Fruit fly (Drosophila melanogaster): ENCODE results near the gene IntS2.

IntS2 gene

DNA sequence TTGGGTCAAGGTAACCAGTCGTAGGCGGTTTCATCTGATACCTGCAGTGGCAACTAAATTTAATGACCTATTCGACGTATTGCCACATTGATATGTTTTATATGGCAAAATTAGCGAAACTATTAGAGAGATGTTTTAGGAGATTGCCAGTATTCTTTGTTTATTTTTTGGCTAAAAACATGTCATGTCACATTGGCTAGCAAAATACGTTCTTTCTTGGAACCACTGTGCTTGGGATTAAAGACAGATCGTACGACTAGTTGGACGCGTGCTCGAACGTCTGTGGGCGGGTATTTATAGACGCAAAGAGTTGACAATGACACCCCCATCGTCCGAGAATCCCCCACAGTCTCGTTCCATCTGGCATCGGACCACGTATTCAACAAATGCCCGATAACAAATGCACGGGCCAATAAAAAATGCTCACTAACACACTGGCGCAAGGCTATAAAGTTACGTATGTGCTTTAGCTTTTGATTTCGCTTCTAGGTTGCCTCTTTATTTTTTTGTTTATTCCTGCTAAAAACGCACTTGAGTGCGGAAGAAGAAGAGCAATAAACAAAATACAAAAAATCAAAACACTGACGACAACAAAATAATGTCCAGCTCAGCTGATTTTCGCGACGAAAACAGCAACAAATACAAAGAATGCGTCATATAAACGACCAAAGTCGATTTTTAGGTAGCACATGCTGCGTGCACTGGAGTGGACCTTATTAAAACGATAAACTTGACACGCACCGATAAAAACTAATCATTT is 32.2 kb downstream of the IntS2 start (continued):
- TF ChIP-seq achi (GFP tag; optimal IDR thresholded peaks at IDR 0.05): no peak
- TF ChIP-seq Met (GFP tag; optimal IDR thresholded peaks at IDR 0.05): no peak
- TF ChIP-seq Eip75B (GFP tag; optimal IDR thresholded peaks at IDR 0.05): no peak
- no peak for TF ChIP-seq CG3919 (GFP tag; optimal IDR thresholded peaks at IDR 0.05)
- peak; percentile 61 for TF ChIP-seq Eip78C (GFP tag)

DNA sequence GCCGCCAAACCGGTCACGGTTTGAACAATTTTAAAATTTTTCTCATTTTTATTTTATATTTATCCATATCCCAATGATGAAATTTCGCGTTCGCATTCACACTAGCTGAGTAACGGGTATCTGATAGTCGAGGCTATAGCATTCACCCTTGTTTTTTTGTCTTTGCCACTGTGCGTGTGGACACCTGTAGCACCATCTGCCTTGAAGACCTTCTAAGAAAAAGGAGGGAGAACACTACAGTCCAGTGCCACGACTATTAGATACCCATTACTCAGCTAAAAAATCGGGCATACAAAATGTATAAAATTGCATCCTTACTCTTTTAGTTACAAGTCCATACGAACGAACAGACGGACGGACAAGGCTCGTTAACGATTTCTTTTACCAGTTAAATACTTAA is 34.4 kb downstream of the IntS2 start:
- TF ChIP-seq spab (GFP tag; optimal IDR thresholded peaks at IDR 0.05) (no peak), Sox102F (GFP tag; optimal IDR thresholded peaks at IDR 0.05) (no peak), CG11762 (GFP tag; optimal IDR thresholded peaks at IDR 0.05; ENCODE audit: insufficient read depth) (no peak), CG6163 (GFP tag; IDR thresholded peaks at IDR 0.05) (no peak), CG10669 (GFP tag; optimal IDR thresholded peaks at IDR 0.05) (no peak), Hr39 (GFP tag; optimal IDR thresholded peaks at IDR 0.05) (no peak), salr (GFP tag; optimal IDR thresholded peaks at IDR 0.05) (no peak), CG10631 (GFP tag; optimal IDR thresholded peaks at IDR 0.05) (no peak), Eip78C (GFP tag) (no peak), Ets96B (tag; optimal IDR thresholded peaks at IDR 0.05) (no peak), fd85E (GFP tag; optimal IDR thresholded peaks at IDR 0.05) (no peak), Ets21C (GFP tag; optimal IDR thresholded peaks at IDR 0.05) (no peak)

DNA sequence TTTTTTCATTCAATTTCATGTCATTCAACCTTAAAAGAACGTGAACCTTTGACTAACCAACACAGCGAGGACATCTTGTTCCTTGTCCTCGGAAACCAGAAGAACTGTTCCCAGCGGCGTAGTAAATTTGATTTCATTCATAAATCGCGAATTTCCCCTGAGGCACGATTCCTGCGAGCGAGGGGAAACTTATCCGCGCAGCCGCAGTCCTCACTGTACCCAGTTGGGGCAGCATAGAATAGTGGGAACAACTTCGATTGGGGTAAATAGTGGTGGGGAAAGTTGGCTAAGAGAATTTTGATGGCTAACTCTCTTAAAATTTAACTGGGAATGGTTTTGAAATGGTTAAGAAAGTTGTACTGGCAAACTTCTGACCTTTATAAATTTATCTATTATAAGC is 45.2 kb downstream of the IntS2 start:
- no peak for TF ChIP-seq CG7368 (GFP tag; optimal IDR thresholded peaks at IDR 0.05)
- no peak for TF ChIP-seq Smox (GFP tag; optimal IDR thresholded peaks at IDR 0.05)
- no peak for TF ChIP-seq pdm3 (GFP tag; optimal IDR thresholded peaks at IDR 0.05)
- no peak for TF ChIP-seq Lpt (GFP tag; optimal IDR thresholded peaks at IDR 0.05)
- TF ChIP-seq CG11762 (GFP tag; optimal IDR thresholded peaks at IDR 0.05; ENCODE audit: insufficient read depth): no peak
- TF ChIP-seq Met (GFP tag; optimal IDR thresholded peaks at IDR 0.05): no peak
- TF ChIP-seq CG1621 (tag; optimal IDR thresholded peaks at IDR 0.05): no peak
- TF ChIP-seq spab (GFP tag; optimal IDR thresholded peaks at IDR 0.05): no peak
- no peak for TF ChIP-seq CG8632 (GFP tag; optimal IDR thresholded peaks at IDR 0.05)

All from whole organism, prepupa.